Worm (Caenorhabditis elegans) whole organism, L4 larva: ENCODE data around the gene fbxa-183.

Source experiments
- D1046.2 ChIP-seq: fragments of 200-800 bp; sonication (Bioruptor generic); IDR thresholded peaks from 2 replicates; pipeline ENCODE4 v1.3.6; 2022; ENCODE audit warnings: missing genetic modification characterization, missing compliant biosample characterization
- F26F4.8 ChIP-seq: fragments of 200-800 bp; sonication (Bioruptor generic); conservative IDR thresholded peaks from 2 replicates; pipeline ENCODE4 v1.3.6; 2022; ENCODE audit warnings: missing genetic modification characterization, missing compliant biosample characterization
- F44E2.7 ChIP-seq: fragments of 200-800 bp; sonication (Bioruptor generic); IDR thresholded peaks from 2 replicates; pipeline ENCODE4 v2.1.2; 2022; ENCODE audit warnings: missing genetic modification characterization, missing compliant biosample characterization
- F49E8.2 ChIP-seq: sonication (generic microtip); optimal IDR thresholded peaks from 2 replicates; lab custom pipeline; 2016; ENCODE audit warnings: missing compliant biosample characterization, mild to moderate bottlenecking, missing genetic modification characterization, borderline replicate concordance
- T20F7.1 ChIP-seq: fragments of 200-800 bp; sonication (Bioruptor generic); optimal IDR thresholded peaks from 2 replicates; lab custom pipeline; 2018; ENCODE audit warnings: mild to moderate bottlenecking, missing genetic modification characterization, missing compliant biosample characterization
- T26A8.4 ChIP-seq: fragments of 200-800 bp; sonication (Bioruptor generic); IDR thresholded peaks from 2 replicates; pipeline ENCODE4 v1.3.6; 2022; ENCODE audit warnings: missing genetic modification characterization, missing compliant biosample characterization
- Y48G9A.11 ChIP-seq: fragments of 200-800 bp; sonication (Bioruptor generic); IDR thresholded peaks from 2 replicates; pipeline ENCODE4 v1.3.6; 2022; ENCODE audit warnings: missing genetic modification reagents, missing genetic modification characterization, missing compliant biosample characterization
- ZK337.2 ChIP-seq: fragments of 200-800 bp; sonication (Bioruptor generic); IDR thresholded peaks from 2 replicates; pipeline ENCODE4 v1.3.6; 2022; ENCODE audit warnings: missing genetic modification reagents, missing genetic modification characterization, missing compliant biosample characterization
- ZK546.5 ChIP-seq, 2 experiments: sonication (generic microtip); optimal IDR thresholded peaks; 2 replicates each; lab custom pipeline; 2017; ENCODE audit warnings: missing biosample characterization in 2 of 2, missing genetic modification characterization in 2 of 2
- aha-1 ChIP-seq: fragments of 150-350 bp; peaks from one replicate; lab custom pipeline; 2014; ENCODE audit warnings: missing biosample characterization, missing genetic modification characterization
- aly-2 ChIP-seq: sonication (generic microtip); optimal IDR thresholded peaks from 2 replicates; lab custom pipeline; 2018; ENCODE audit warnings: missing biosample characterization, missing genetic modification characterization
- arid-1 ChIP-seq: fragments of 200-800 bp; sonication (Bioruptor generic); conservative IDR thresholded peaks from 2 replicates; pipeline ENCODE4 v1.3.6; 2022; ENCODE audit warnings: missing genetic modification reagents, missing genetic modification characterization, missing compliant biosample characterization
- ceh-28 ChIP-seq: fragments of 150-350 bp; optimal IDR thresholded peaks from 2 replicates; lab custom pipeline; 2014; ENCODE audit warnings: missing biosample characterization, missing genetic modification reagents, missing genetic modification characterization
- ces-1 ChIP-seq: fragments of 150-350 bp; sonication (generic microtip); optimal IDR thresholded peaks from 4 replicates; lab custom pipeline; 2014; ENCODE audit warnings: missing biosample characterization, missing genetic modification reagents, missing genetic modification characterization
- ctbp-1 ChIP-seq: fragments of 200-800 bp; sonication (Bioruptor generic); IDR thresholded peaks from 2 replicates; pipeline ENCODE4 v1.3.6; 2022; ENCODE audit warnings: missing genetic modification reagents, missing genetic modification characterization, missing compliant biosample characterization
- daf-12 ChIP-seq: fragments of 150-350 bp; optimal IDR thresholded peaks from 2 replicates; lab custom pipeline; 2014; ENCODE audit warnings: missing biosample characterization, missing genetic modification reagents, missing genetic modification characterization
- dpl-1 ChIP-seq: fragments of 150-350 bp; optimal IDR thresholded peaks from 2 replicates; lab custom pipeline; 2014; ENCODE audit warnings: missing biosample characterization, missing genetic modification reagents, missing genetic modification characterization
- duxl-1 ChIP-seq: sonication (generic microtip); optimal IDR thresholded peaks from 2 replicates; lab custom pipeline; 2016; ENCODE audit warnings: mild to moderate bottlenecking, missing genetic modification characterization, moderate library complexity, missing compliant biosample characterization; ENCODE audit not compliant: poor library complexity
- dve-1 ChIP-seq: sonication (generic microtip); optimal IDR thresholded peaks from 2 replicates; lab custom pipeline; 2017; ENCODE audit warnings: antibody characterized with exemption, mild to moderate bottlenecking, missing genetic modification characterization, missing compliant biosample characterization; ENCODE audit not compliant: insufficient read depth
- egl-43 ChIP-seq: fragments of 200-800 bp; sonication (Bioruptor generic); IDR thresholded peaks from 2 replicates; pipeline ENCODE4 v1.3.6; 2022; ENCODE audit warnings: missing genetic modification reagents, missing genetic modification characterization, missing compliant biosample characterization
- hlh-30 ChIP-seq: sonication (generic microtip); optimal IDR thresholded peaks from 2 replicates; lab custom pipeline; 2017; ENCODE audit warnings: antibody characterized with exemption, mild to moderate bottlenecking, missing genetic modification characterization, missing compliant biosample characterization; ENCODE audit not compliant: insufficient read depth
- hmg-1.1 ChIP-seq: fragments of 200-800 bp; sonication (Bioruptor generic); IDR thresholded peaks from 2 replicates; pipeline ENCODE4 v1.3.6; 2022; ENCODE audit warnings: missing genetic modification reagents, missing genetic modification characterization, missing compliant biosample characterization
- lim-7 ChIP-seq: fragments of 200-800 bp; sonication (Bioruptor generic); IDR thresholded peaks from 2 replicates; pipeline ENCODE4 v1.3.6; 2022; ENCODE audit warnings: missing genetic modification characterization, missing compliant biosample characterization
- lin-13 ChIP-seq: fragments of 150-350 bp; optimal IDR thresholded peaks from 2 replicates; lab custom pipeline; 2014; ENCODE audit warnings: missing biosample characterization, missing genetic modification reagents, missing genetic modification characterization
- lin-15B ChIP-seq: fragments of 150-350 bp; sonication (generic microtip); optimal IDR thresholded peaks from 3 replicates; lab custom pipeline; 2014; ENCODE audit warnings: missing biosample characterization, missing genetic modification characterization
- lin-38 ChIP-seq: fragments of 200-800 bp; sonication (Bioruptor generic); IDR thresholded peaks from 2 replicates; pipeline ENCODE4 v1.3.6; 2022; ENCODE audit warnings: missing genetic modification reagents, missing genetic modification characterization, missing compliant biosample characterization
- lir-3 ChIP-seq: sonication (generic microtip); optimal IDR thresholded peaks from 2 replicates; lab custom pipeline; 2016; ENCODE audit warnings: mild to moderate bottlenecking, missing genetic modification characterization, missing compliant biosample characterization
- madf-9 ChIP-seq: fragments of 200-800 bp; sonication (Bioruptor generic); conservative IDR thresholded peaks from 2 replicates; pipeline ENCODE4 v1.3.6; 2022; ENCODE audit warnings: missing genetic modification reagents, missing genetic modification characterization, missing compliant biosample characterization
- mdl-1 ChIP-seq, 2 experiments: fragments of 150-350 bp in 1 of 2; sonication (generic microtip) in 1 of 2; optimal IDR thresholded peaks; 2 replicates each; lab custom pipeline; 2014 to 2017; ENCODE audit warnings: missing biosample characterization in 2 of 2, missing genetic modification characterization in 2 of 2
- mep-1 ChIP-seq: fragments of 150-350 bp; sonication (generic microtip); optimal IDR thresholded peaks from 3 replicates; lab custom pipeline; 2014; ENCODE audit warnings: missing biosample characterization, missing genetic modification characterization
- mes-2 ChIP-seq: sonication (generic microtip); optimal IDR thresholded peaks from 2 replicates; lab custom pipeline; 2016; ENCODE audit warnings: missing genotype, mild to moderate bottlenecking, missing genetic modification characterization, missing compliant biosample characterization; ENCODE audit not compliant: poor library complexity, severe bottlenecking
- mxl-2 ChIP-seq: fragments of 200-800 bp; sonication (Bioruptor generic); conservative IDR thresholded peaks from 2 replicates; pipeline ENCODE4 v1.3.6; 2022; ENCODE audit warnings: missing genetic modification reagents, missing genetic modification characterization, missing compliant biosample characterization
- nhr-11 ChIP-seq: fragments of 150-350 bp; optimal IDR thresholded peaks from 2 replicates; lab custom pipeline; 2014; ENCODE audit warnings: missing biosample characterization, missing genetic modification characterization
- nhr-28 ChIP-seq: fragments of 150-350 bp; optimal IDR thresholded peaks from 2 replicates; lab custom pipeline; 2014; ENCODE audit warnings: missing biosample characterization, missing genetic modification characterization
- nhr-6 ChIP-seq: fragments of 150-350 bp; optimal IDR thresholded peaks from 2 replicates; lab custom pipeline; 2014; ENCODE audit warnings: missing biosample characterization, missing genetic modification characterization
- nhr-76 ChIP-seq: fragments of 150-350 bp; optimal IDR thresholded peaks from 2 replicates; lab custom pipeline; 2014; ENCODE audit warnings: missing biosample characterization, missing genetic modification characterization
- nhr-77 ChIP-seq: fragments of 150-350 bp; optimal IDR thresholded peaks from 2 replicates; lab custom pipeline; 2014; ENCODE audit warnings: missing biosample characterization, missing genetic modification characterization
- pha-4 ChIP-seq, 2 experiments: fragments of 150-350 bp in 1 of 2; fragments of 200-800 bp in 1 of 2; sonication (Bioruptor generic) in 1 of 2; IDR thresholded peaks in 1 of 2; optimal IDR thresholded peaks in 1 of 2; 2 replicates each; pipeline versions ENCODE4 v1.3.6 to Lab custom; 2014 to 2022; ENCODE audit warnings: missing genetic modification characterization in 2 of 2, missing genetic modification reagents in 2 of 2, missing biosample characterization in 1 of 2, missing compliant biosample characterization in 1 of 2
- rbr-2 ChIP-seq: sonication (generic microtip); optimal IDR thresholded peaks from 2 replicates; lab custom pipeline; 2016; ENCODE audit warnings: missing genotype, missing genetic modification characterization, missing compliant biosample characterization
- saeg-2 ChIP-seq: fragments of 200-800 bp; sonication (Bioruptor generic); IDR thresholded peaks from 2 replicates; pipeline ENCODE4 v1.3.6; 2022; ENCODE audit warnings: missing genetic modification reagents, missing genetic modification characterization, missing compliant biosample characterization
- set-16 ChIP-seq: fragments of 200-800 bp; sonication (Bioruptor generic); IDR thresholded peaks from 2 replicates; pipeline ENCODE4 v1.3.6; 2022; ENCODE audit warnings: missing genetic modification reagents, missing genetic modification characterization, missing compliant biosample characterization
- snpc-1.2 ChIP-seq: fragments of 200-800 bp; sonication (Bioruptor generic); IDR thresholded peaks from 2 replicates; pipeline ENCODE4 v1.3.6; 2022; ENCODE audit warnings: missing genetic modification reagents, missing genetic modification characterization, missing compliant biosample characterization
- snpc-4 ChIP-seq: fragments of 150-350 bp; optimal IDR thresholded peaks from 2 replicates; lab custom pipeline; 2014; ENCODE audit warnings: missing biosample characterization, missing genetic modification characterization
- unc-130 ChIP-seq: sonication (generic microtip); optimal IDR thresholded peaks from 2 replicates; lab custom pipeline; 2016; ENCODE audit warnings: missing genetic modification reagents, missing genetic modification characterization, missing compliant biosample characterization
- unc-39 ChIP-seq: sonication (generic microtip); optimal IDR thresholded peaks from 2 replicates; lab custom pipeline; 2017; ENCODE audit warnings: missing biosample characterization, missing genetic modification characterization
- vab-7 ChIP-seq: fragments of 200-800 bp; sonication (Bioruptor generic); IDR thresholded peaks from 2 replicates; pipeline ENCODE4 v1.3.6; 2022; ENCODE audit warnings: missing genetic modification reagents, missing genetic modification characterization, missing compliant biosample characterization
- zfp-2 ChIP-seq: sonication (generic microtip); optimal IDR thresholded peaks from 2 replicates; lab custom pipeline; 2016; ENCODE audit warnings: mild to moderate bottlenecking, missing genetic modification characterization, missing compliant biosample characterization
- zip-2 ChIP-seq: fragments of 150-350 bp; optimal IDR thresholded peaks from 2 replicates; lab custom pipeline; 2014; ENCODE audit warnings: missing biosample characterization, missing genetic modification characterization
- ztf-7 ChIP-seq: fragments of 150-350 bp; optimal IDR thresholded peaks from 2 replicates; lab custom pipeline; 2014; ENCODE audit warnings: missing biosample characterization, missing genetic modification characterization

fbxa-183 gene

DNA sequence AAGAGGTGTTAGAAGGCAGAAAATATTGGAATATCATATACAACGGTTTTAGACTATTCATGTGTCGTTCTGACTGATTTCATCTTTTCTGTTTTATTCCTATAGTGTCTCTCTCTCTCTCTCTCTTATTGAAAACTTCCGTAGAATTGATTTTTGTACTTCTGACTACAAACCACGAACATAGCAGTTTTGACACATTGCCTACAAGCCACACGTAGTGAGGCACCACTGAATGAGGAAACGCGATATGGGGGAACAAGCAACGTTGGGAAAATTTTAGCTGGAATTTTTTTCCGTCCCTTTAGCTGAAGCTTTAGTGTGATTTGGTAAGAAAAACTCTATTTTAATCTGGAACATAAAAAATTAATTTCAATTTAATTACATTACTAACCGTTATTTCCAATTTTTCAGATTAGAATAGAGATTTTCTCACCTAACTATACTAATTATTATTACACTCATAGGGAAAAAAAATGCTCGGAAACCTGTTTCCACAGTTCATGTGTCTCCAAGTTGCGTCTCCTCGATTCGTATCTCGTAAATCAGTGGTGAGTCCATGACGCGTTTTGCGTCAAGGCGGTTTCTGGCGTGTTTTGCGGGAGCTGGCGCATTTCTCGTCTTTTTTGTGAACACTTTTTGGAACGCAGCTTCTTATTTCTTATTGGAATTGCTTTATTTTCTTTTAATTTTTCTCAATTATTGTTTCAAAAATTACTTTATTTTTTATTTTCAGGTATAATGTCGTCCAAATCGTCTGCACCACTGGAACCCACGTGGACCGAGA is 8.1 kb upstream of the fbxa-183 start, which contains the start of the genes nhr-142 and F44E7.9 (continued):
- TF ChIP-seq aly-2 (tag; lab: Kevin White, UChicago) (no peak), lin-13 (GFP tag; lab: Kevin White, UChicago) (peak; percentile 80), D1046.2 (GFP tag; lab: Robert Waterston, UW) (no peak), hlh-30 (tag; lab: Kevin White, UChicago) (peak; percentile 59), ces-1 (GFP tag; lab: Kevin White, UChicago) (no peak), unc-130 (GFP tag; lab: Kevin White, UChicago) (peak; percentile 75), pha-4 (GFP tag; IDR thresholded peaks at IDR 0.05; lab: Robert Waterston, UW) (peak; percentile 71), pha-4 (tag; optimal IDR thresholded peaks at IDR 0.05; lab: Kevin White, UChicago) (no peak), snpc-4 (tag; lab: Kevin White, UChicago) (no peak), egl-43 (GFP tag; lab: Robert Waterston, UW) (0 out of 2 replicates have a peak, but pooled peaks have one; percentile 12), nhr-76 (no peak), F44E2.7 (GFP tag; lab: Robert Waterston, UW) (no peak), nhr-6 (tag; lab: Kevin White, UChicago) (peak; percentile 91), duxl-1 (tag; lab: Kevin White, UChicago) (peak; percentile 37), T26A8.4 (GFP tag; lab: Robert Waterston, UW) (peak; percentile 84), vab-7 (GFP tag; lab: Robert Waterston, UW) (peak; percentile 44; the same call in 1 of the 2 replicates), lin-15B (tag; lab: Kevin White, UChicago) (no peak), dve-1 (tag; lab: Kevin White, UChicago) (peak; percentile 82), unc-39 (tag; lab: Kevin White, UChicago) (no peak), ZK546.5 (tag; optimal IDR thresholded peaks at IDR 0.05; lab: Kevin White, UChicago) (no peak), lin-38 (GFP tag; lab: Robert Waterston, UW) (peak; percentile 87), mes-2 (tag; lab: Kevin White, UChicago) (peak; percentile 95), madf-9 (GFP tag; lab: Robert Waterston, UW) (peak; percentile 66), daf-12 (tag; lab: Kevin White, UChicago) (no peak), dpl-1 (peak; percentile 83), F26F4.8 (GFP tag; lab: Robert Waterston, UW) (no peak), F49E8.2 (tag; lab: Kevin White, UChicago) (no peak), rbr-2 (tag; lab: Kevin White, UChicago) (peak; percentile 89), set-16 (GFP tag; lab: Robert Waterston, UW) (no peak), lir-3 (tag; lab: Kevin White, UChicago) (peak; percentile 2), ctbp-1 (peak; percentile 67), mep-1 (tag; lab: Kevin White, UChicago) (peak; percentile 95), snpc-1.2 (peak; percentile 66), zfp-2 (tag; lab: Kevin White, UChicago) (peak; percentile 27), nhr-11 (peak; percentile 82), nhr-77 (peak; percentile 84), mxl-2 (GFP tag; lab: Robert Waterston, UW) (0 out of 2 replicates have a peak, but pooled peaks have one; percentile 31), zip-2 (tag; lab: Kevin White, UChicago) (peak; percentile 14), hmg-1.1 (GFP tag; lab: Robert Waterston, UW) (peak; percentile 82), mdl-1 (tag; optimal IDR thresholded peaks at IDR 0.05; lab: Kevin White, UChicago) (peak in 1 of 2 experiments; percentile 32), saeg-2 (GFP tag; lab: Robert Waterston, UW) (0 out of 2 replicates have a peak, but pooled peaks have one; percentile 36), T20F7.1 (GFP tag; lab: Kevin White, UChicago) (peak; percentile 83), ZK337.2 (GFP tag; lab: Robert Waterston, UW) (peak; percentile 39; the same call in 1 of the 2 replicates), aha-1 (tag; lab: Kevin White, UChicago) (peak; percentile 96), arid-1 (GFP tag; lab: Robert Waterston, UW) (peak; percentile 76), Y48G9A.11 (GFP tag; lab: Robert Waterston, UW) (peak; percentile 47; the same call in 1 of the 2 replicates), ztf-7 (peak; percentile 80), nhr-28 (peak; percentile 100), lim-7 (GFP tag; lab: Robert Waterston, UW) (no peak), ceh-28 (tag; lab: Kevin White, UChicago) (no peak)
